Worm (Caenorhabditis elegans): ENCODE measurements around the gene F11C7.7.

DNA sequence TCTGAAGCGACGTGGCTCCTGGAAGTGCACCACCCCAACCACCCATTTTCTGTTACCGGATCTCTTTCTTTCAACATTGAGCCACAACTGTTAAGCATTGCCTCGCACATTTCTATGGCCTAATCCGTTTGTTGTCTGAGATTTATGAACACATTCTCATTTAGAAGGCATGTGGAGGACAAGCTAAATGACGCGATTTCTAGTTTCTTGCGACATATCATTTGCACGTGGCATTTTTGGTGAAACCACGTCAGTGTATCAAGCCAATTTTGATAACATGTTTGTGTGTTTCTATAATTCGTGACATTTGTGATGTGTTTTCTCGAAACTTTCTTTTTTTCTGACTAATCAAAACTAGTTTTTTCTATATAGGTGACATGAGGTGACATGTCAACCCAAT is 41.6 kb upstream of the F11C7.7 start:
- no peak for TF ChIP-seq alr-1 (tag; optimal IDR thresholded peaks at IDR 0.05)
- TF ChIP-seq nhr-77 (tag; optimal IDR thresholded peaks at IDR 0.05), result no peak
- TF ChIP-seq nhr-12 (tag; optimal IDR thresholded peaks at IDR 0.05), result no peak
- TF ChIP-seq ama-1 (optimal IDR thresholded peaks at IDR 0.05), result no peak
- no peak for TF ChIP-seq lin-13 (GFP tag; optimal IDR thresholded peaks at IDR 0.05)
- TF ChIP-seq snpc-4 (tag; optimal IDR thresholded peaks at IDR 0.05), result no peak
- no peak for TF ChIP-seq lsy-2 (tag; optimal IDR thresholded peaks at IDR 0.05)

Measured in whole organism, L2 larva.